Worm (Caenorhabditis elegans) whole organism, L1 larva: ENCODE measurements around the gene ZK1236.1.

Experiments
- C04F5.9 ChIP-seq: sonication (generic microtip); optimal IDR thresholded peaks from 2 replicates; lab custom pipeline; 2016; ENCODE audit warnings: missing genetic modification characterization, missing compliant biosample characterization
- F16B12.6 ChIP-seq: fragments of 150-350 bp; optimal IDR thresholded peaks from 2 replicates; lab custom pipeline; 2014; ENCODE audit warnings: missing biosample characterization, missing genetic modification characterization
- alr-1 ChIP-seq: fragments of 200-800 bp; sonication (Bioruptor generic); optimal IDR thresholded peaks from 2 replicates; lab custom pipeline; 2018; ENCODE audit warnings: borderline replicate concordance, mild to moderate bottlenecking, missing genetic modification characterization, missing compliant biosample characterization
- ama-1 ChIP-seq: fragments of 150-350 bp; optimal IDR thresholded peaks from 2 replicates; lab custom pipeline; 2014
- blmp-1 ChIP-seq: fragments of 150-350 bp; optimal IDR thresholded peaks from 2 replicates; lab custom pipeline; 2014; ENCODE audit warnings: missing biosample characterization, missing genetic modification characterization
- ceh-63 ChIP-seq: fragments of 200-800 bp; sonication (Bioruptor generic); optimal IDR thresholded peaks from 2 replicates; lab custom pipeline; 2018; ENCODE audit warnings: mild to moderate bottlenecking, missing genetic modification characterization, missing compliant biosample characterization
- ceh-90 ChIP-seq: sonication (generic microtip); optimal IDR thresholded peaks from 2 replicates; lab custom pipeline; 2016; ENCODE audit warnings: missing genetic modification characterization, missing compliant biosample characterization
- ces-1 ChIP-seq: fragments of 150-350 bp; optimal IDR thresholded peaks from 2 replicates; lab custom pipeline; 2014; ENCODE audit warnings: missing biosample characterization, missing genetic modification reagents, missing genetic modification characterization
- dsc-1 ChIP-seq: sonication (generic microtip); optimal IDR thresholded peaks from 2 replicates; lab custom pipeline; 2016; ENCODE audit warnings: mild to moderate bottlenecking, missing genetic modification characterization, missing compliant biosample characterization
- elt-2 ChIP-seq: sonication (generic microtip); optimal IDR thresholded peaks from 2 replicates; lab custom pipeline; 2016; ENCODE audit warnings: missing genetic modification characterization, mild to moderate bottlenecking, inconsistent platforms, missing compliant biosample characterization, missing genetic modification reagents
- elt-3 ChIP-seq, 6 experiments: fragments of 150-350 bp in 1 of 6; sonication (generic microtip); optimal IDR thresholded peaks; 2 replicates each; lab custom pipeline; 2017 to 2018; ENCODE audit warnings: missing biosample characterization in 6 of 6, missing genetic modification characterization in 6 of 6, inconsistent platforms in 1 of 6
- ets-5 ChIP-seq: fragments of 200-800 bp; sonication (Bioruptor generic); IDR thresholded peaks from 2 replicates; pipeline ENCODE4 v1.3.6; 2022; ENCODE audit warnings: missing genetic modification characterization, missing compliant biosample characterization
- fkh-4 ChIP-seq: sonication (generic microtip); optimal IDR thresholded peaks from 2 replicates; lab custom pipeline; 2016; ENCODE audit warnings: missing compliant biosample characterization, missing genetic modification characterization, borderline replicate concordance
- fkh-8 ChIP-seq: sonication (generic microtip); optimal IDR thresholded peaks from 2 replicates; lab custom pipeline; 2016; ENCODE audit warnings: mild to moderate bottlenecking, missing genetic modification characterization, missing compliant biosample characterization
- grh-1 ChIP-seq: fragments of 200-800 bp; sonication (Bioruptor generic); IDR thresholded peaks from 2 replicates; pipeline ENCODE4 v1.3.6; 2022; ENCODE audit warnings: missing genetic modification reagents, missing genetic modification characterization, missing compliant biosample characterization
- hlh-17 ChIP-seq: fragments of 200-800 bp; sonication (Bioruptor generic); optimal IDR thresholded peaks from 2 replicates; lab custom pipeline; 2018; ENCODE audit warnings: missing genetic modification characterization, mild to moderate bottlenecking, missing compliant biosample characterization, moderate library complexity, borderline replicate concordance
- hlh-4 ChIP-seq: sonication (generic microtip); optimal IDR thresholded peaks from 2 replicates; lab custom pipeline; 2016; ENCODE audit warnings: mild to moderate bottlenecking, missing genetic modification characterization, missing compliant biosample characterization
- irx-1 ChIP-seq: sonication (generic microtip); optimal IDR thresholded peaks from 2 replicates; lab custom pipeline; 2016; ENCODE audit warnings: missing genetic modification characterization, missing compliant biosample characterization
- jun-1 ChIP-seq: fragments of 150-350 bp; optimal IDR thresholded peaks from 2 replicates; lab custom pipeline; 2014; ENCODE audit warnings: missing biosample characterization, missing genetic modification reagents, missing genetic modification characterization
- lin-13 ChIP-seq: fragments of 150-350 bp; optimal IDR thresholded peaks from 2 replicates; lab custom pipeline; 2014; ENCODE audit warnings: missing biosample characterization, missing genetic modification reagents, missing genetic modification characterization
- lin-14 ChIP-seq: fragments of 200-800 bp; sonication (Bioruptor generic); optimal IDR thresholded peaks from 2 replicates; lab custom pipeline; 2018; ENCODE audit warnings: mild to moderate bottlenecking, missing genetic modification characterization, moderate library complexity, missing compliant biosample characterization
- lin-15B ChIP-seq: fragments of 150-350 bp; sonication (generic microtip); optimal IDR thresholded peaks from 3 replicates; lab custom pipeline; 2014; ENCODE audit warnings: missing biosample characterization, missing genetic modification characterization
- lin-35 ChIP-seq, 2 experiments: fragments of 150-350 bp; optimal IDR thresholded peaks; 2 replicates each; lab custom pipeline; 2014; ENCODE audit warnings: missing biosample characterization in 2 of 2, missing genetic modification characterization in 2 of 2, missing genetic modification reagents in 2 of 2
- lsy-2 ChIP-seq, 2 experiments: fragments of 150-350 bp; optimal IDR thresholded peaks; 2 replicates each; lab custom pipeline; 2014; ENCODE audit warnings: missing biosample characterization in 2 of 2, missing genetic modification characterization in 2 of 2
- mab-9 ChIP-seq: fragments of 200-800 bp; sonication (Bioruptor generic); IDR thresholded peaks from 2 replicates; pipeline ENCODE4 v1.3.6; 2022; ENCODE audit warnings: missing genetic modification reagents, missing genetic modification characterization, missing compliant biosample characterization
- nhr-12 ChIP-seq: sonication (generic microtip); optimal IDR thresholded peaks from 2 replicates; lab custom pipeline; 2017; ENCODE audit warnings: missing biosample characterization, missing genetic modification characterization
- nhr-19 ChIP-seq: fragments of 200-800 bp; sonication (Bioruptor generic); conservative IDR thresholded peaks from 2 replicates; pipeline ENCODE4 v1.3.6; 2022; ENCODE audit warnings: missing genetic modification characterization, missing compliant biosample characterization
- nhr-20 ChIP-seq: sonication (generic microtip); optimal IDR thresholded peaks from 2 replicates; lab custom pipeline; 2016; ENCODE audit warnings: mild to moderate bottlenecking, missing genetic modification characterization, missing compliant biosample characterization
- nhr-237 ChIP-seq: fragments of 150-350 bp; optimal IDR thresholded peaks from 2 replicates; lab custom pipeline; 2014; ENCODE audit warnings: missing biosample characterization, missing genetic modification characterization
- nhr-47 ChIP-seq: sonication (generic microtip); optimal IDR thresholded peaks from 2 replicates; lab custom pipeline; 2016; ENCODE audit warnings: mild to moderate bottlenecking, missing genetic modification characterization, moderate library complexity, missing compliant biosample characterization
- nhr-76 ChIP-seq: sonication (generic microtip); optimal IDR thresholded peaks from 2 replicates; lab custom pipeline; 2017; ENCODE audit warnings: missing biosample characterization, missing genetic modification characterization
- nhr-84 ChIP-seq: sonication (generic microtip); optimal IDR thresholded peaks from 2 replicates; lab custom pipeline; 2017; ENCODE audit warnings: missing biosample characterization, missing genetic modification characterization
- nhr-85 ChIP-seq: sonication (generic microtip); peaks from one replicate; lab custom pipeline; 2016; ENCODE audit warnings: missing genetic modification characterization, inconsistent platforms, missing compliant biosample characterization
- nhr-90 ChIP-seq: sonication (generic microtip); optimal IDR thresholded peaks from 2 replicates; lab custom pipeline; 2016; ENCODE audit warnings: mild to moderate bottlenecking, missing genetic modification characterization, missing compliant biosample characterization; ENCODE audit not compliant: poor library complexity
- pag-3 ChIP-seq: sonication (generic microtip); optimal IDR thresholded peaks from 2 replicates; lab custom pipeline; 2017; ENCODE audit warnings: missing genetic modification characterization, mild to moderate bottlenecking, missing compliant biosample characterization, antibody characterized with exemption, borderline replicate concordance; ENCODE audit not compliant: insufficient read depth
- pqm-1 ChIP-seq: sonication (generic microtip); optimal IDR thresholded peaks from 3 replicates; lab custom pipeline; 2017; ENCODE audit warnings: missing biosample characterization, missing genetic modification characterization
- snpc-4 ChIP-seq: fragments of 150-350 bp; optimal IDR thresholded peaks from 2 replicates; lab custom pipeline; 2014; ENCODE audit warnings: missing biosample characterization, missing genetic modification characterization
- snu-23 ChIP-seq: sonication (generic microtip); optimal IDR thresholded peaks from 2 replicates; lab custom pipeline; 2016; ENCODE audit warnings: missing genetic modification characterization, missing compliant biosample characterization
- sox-4 ChIP-seq: sonication (generic microtip); optimal IDR thresholded peaks from 2 replicates; lab custom pipeline; 2016; ENCODE audit warnings: missing genetic modification characterization, missing compliant biosample characterization
- sptf-1 ChIP-seq: fragments of 150-350 bp; optimal IDR thresholded peaks from 2 replicates; lab custom pipeline; 2014; ENCODE audit warnings: missing biosample characterization, missing genetic modification characterization
- sup-37 ChIP-seq: fragments of 200-800 bp; sonication (Bioruptor generic); optimal IDR thresholded peaks from 2 replicates; lab custom pipeline; 2018; ENCODE audit warnings: mild to moderate bottlenecking, missing genetic modification characterization, missing compliant biosample characterization
- swsn-7 ChIP-seq: sonication (generic microtip); optimal IDR thresholded peaks from 2 replicates; lab custom pipeline; 2016; ENCODE audit warnings: missing genetic modification characterization, missing compliant biosample characterization
- tbx-2 ChIP-seq: sonication (generic microtip); optimal IDR thresholded peaks from 2 replicates; lab custom pipeline; 2016; ENCODE audit warnings: missing genetic modification characterization, missing compliant biosample characterization
- unc-130 ChIP-seq: fragments of 150-350 bp; optimal IDR thresholded peaks from 2 replicates; lab custom pipeline; 2017; ENCODE audit warnings: missing biosample characterization, missing genetic modification characterization, inconsistent platforms
- unc-30 ChIP-seq: sonication (generic microtip); optimal IDR thresholded peaks from 2 replicates; lab custom pipeline; 2017; ENCODE audit warnings: missing biosample characterization, missing genetic modification characterization
- unc-86 ChIP-seq: sonication (generic microtip); optimal IDR thresholded peaks from 2 replicates; lab custom pipeline; 2016; ENCODE audit warnings: missing genetic modification characterization, missing compliant biosample characterization
- xbp-1 ChIP-seq: sonication (generic microtip); optimal IDR thresholded peaks from 2 replicates; lab custom pipeline; 2016; ENCODE audit warnings: missing genetic modification characterization, missing compliant biosample characterization
- zip-4 ChIP-seq: fragments of 200-800 bp; sonication (Bioruptor generic); optimal IDR thresholded peaks from 2 replicates; lab custom pipeline; 2018; ENCODE audit warnings: mild to moderate bottlenecking, missing genetic modification characterization, moderate library complexity, missing compliant biosample characterization
- ztf-11 ChIP-seq, 2 experiments: sonication (generic microtip); optimal IDR thresholded peaks; 2 replicates each; lab custom pipeline; 2016 to 2017; ENCODE audit warnings: missing genetic modification characterization in 2 of 2, missing biosample characterization in 1 of 2, missing compliant biosample characterization in 1 of 2
- ztf-4 ChIP-seq: fragments of 150-350 bp; optimal IDR thresholded peaks from 2 replicates; lab custom pipeline; 2014; ENCODE audit warnings: missing biosample characterization, missing genetic modification characterization

Gene ZK1236.1

DNA sequence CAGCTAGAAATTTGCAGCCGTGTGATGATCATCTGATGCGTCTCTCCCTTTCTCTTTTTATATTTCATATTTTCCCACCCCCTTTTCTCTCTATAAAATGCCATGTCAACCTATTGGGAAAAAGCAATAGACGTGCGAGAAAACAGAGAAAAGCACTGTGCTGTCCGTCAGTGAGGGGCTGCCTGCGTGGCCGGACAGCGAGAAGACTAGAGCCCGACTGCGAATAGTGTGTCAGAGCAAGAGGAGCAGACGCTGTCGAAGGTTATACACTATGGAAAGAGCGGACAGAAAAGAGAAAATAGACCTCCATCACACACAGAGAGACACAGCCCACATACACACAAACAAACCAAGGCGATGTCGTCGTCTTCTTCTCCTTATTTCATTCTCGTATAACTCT is 4.0 kb upstream of the ZK1236.1 start (continued):
- TF ChIP-seq fkh-8 (tag; lab: Kevin White, UChicago) (peak; percentile 68), alr-1 (tag; lab: Kevin White, UChicago) (no peak), C04F5.9 (tag; lab: Kevin White, UChicago) (peak; percentile 12), dsc-1 (tag; lab: Kevin White, UChicago) (peak; percentile 27), ets-5 (GFP tag; lab: Robert Waterston, UW) (no peak), ztf-11 (tag; optimal IDR thresholded peaks at IDR 0.05; lab: Kevin White, UChicago) (peak in 1 of 2 experiments; percentile 48), sox-4 (tag; lab: Kevin White, UChicago) (no peak), nhr-76 (tag; lab: Kevin White, UChicago) (no peak), nhr-47 (tag; lab: Kevin White, UChicago) (peak; percentile 72), nhr-90 (peak; percentile 41), pqm-1 (tag; lab: Kevin White, UChicago) (no peak), nhr-85 (tag; lab: Kevin White, UChicago) (peak; percentile 60), fkh-4 (tag; lab: Kevin White, UChicago) (no peak), sptf-1 (tag; lab: Kevin White, UChicago) (no peak), lin-15B (tag; lab: Kevin White, UChicago) (no peak), ceh-63 (GFP tag; lab: Kevin White, UChicago) (no peak), lsy-2 (tag; optimal IDR thresholded peaks at IDR 0.05; lab: Kevin White, UChicago) (peak; percentile 49 to 86), unc-30 (tag; lab: Kevin White, UChicago) (no peak), nhr-19 (GFP tag; lab: Robert Waterston, UW) (peak; percentile 48), xbp-1 (tag; lab: Kevin White, UChicago) (peak; percentile 62), elt-2 (peak; percentile 43), swsn-7 (tag; lab: Kevin White, UChicago) (peak; percentile 62), zip-4 (no peak), tbx-2 (tag; lab: Kevin White, UChicago) (peak; percentile 70), nhr-84 (tag; lab: Kevin White, UChicago) (no peak), unc-130 (tag; lab: Kevin White, UChicago) (no peak), nhr-237 (tag; lab: Kevin White, UChicago) (no peak), hlh-4 (no peak), elt-3 (tag; optimal IDR thresholded peaks at IDR 0.05; lab: Kevin White, UChicago) (peak in 2 of 6 experiments; percentile 12 to 18), snpc-4 (tag; lab: Kevin White, UChicago) (peak; percentile 10), snu-23 (GFP tag; lab: Kevin White, UChicago) (peak; percentile 89)

DNA sequence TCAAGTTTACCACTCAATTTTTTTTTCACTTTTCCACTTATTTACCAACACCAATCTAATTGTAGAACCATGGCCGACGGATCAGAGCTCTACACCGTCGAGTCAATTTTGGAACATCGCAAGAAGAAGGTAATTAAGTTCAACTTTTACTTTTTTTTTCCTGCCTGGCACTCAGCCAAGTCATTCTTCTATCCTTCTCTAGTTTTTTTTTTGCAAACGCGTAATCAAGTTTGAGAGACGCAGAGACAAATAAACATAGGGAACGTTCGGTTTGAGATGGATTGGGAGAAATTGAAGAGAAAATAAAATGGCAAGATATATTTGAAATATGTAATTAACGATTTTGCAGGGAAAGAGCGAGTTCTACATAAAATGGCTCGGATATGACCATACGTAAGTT is 2.8 kb upstream of the ZK1236.1 start, which contains the start of gene cec-1:
cec-1 (plus strand) TSS at position 63 of the 400 bp plus-strand sequence.
- TF ChIP-seq xbp-1 (tag; lab: Kevin White, UChicago), result no peak
- no peak for TF ChIP-seq ets-5 (GFP tag; lab: Robert Waterston, UW)
- no peak for TF ChIP-seq sox-4 (tag; lab: Kevin White, UChicago)
- TF ChIP-seq lin-35 (GFP tag; optimal IDR thresholded peaks at IDR 0.05; lab: Kevin White, UChicago), result no peak
- no peak for TF ChIP-seq swsn-7 (tag; lab: Kevin White, UChicago)
- TF ChIP-seq jun-1, result no peak
- TF ChIP-seq F16B12.6 (tag; lab: Kevin White, UChicago), result no peak
- TF ChIP-seq grh-1, result no peak
- TF ChIP-seq sup-37 (GFP tag; lab: Kevin White, UChicago), result no peak
- TF ChIP-seq blmp-1 (tag; lab: Kevin White, UChicago), result peak; percentile 87
- no peak for TF ChIP-seq ceh-90 (tag; lab: Kevin White, UChicago)
- peak; percentile 63 for TF ChIP-seq lin-14 (GFP tag; lab: Kevin White, UChicago)
- peak in 1 of 6 experiments; percentile 7 for TF ChIP-seq elt-3 (tag; optimal IDR thresholded peaks at IDR 0.05; lab: Kevin White, UChicago)
- TF ChIP-seq zip-4, result no peak
- no peak for TF ChIP-seq pag-3 (tag; lab: Kevin White, UChicago)
- no peak for TF ChIP-seq nhr-12 (tag; lab: Kevin White, UChicago)
- TF ChIP-seq mab-9 (GFP tag; lab: Robert Waterston, UW), result no peak
- no peak for TF ChIP-seq unc-86
- TF ChIP-seq hlh-17 (GFP tag; lab: Kevin White, UChicago), result no peak
- no peak for TF ChIP-seq ces-1 (GFP tag; lab: Kevin White, UChicago)
- no peak for TF ChIP-seq nhr-20
- TF ChIP-seq dsc-1 (tag; lab: Kevin White, UChicago), result no peak
- no peak for TF ChIP-seq nhr-84 (tag; lab: Kevin White, UChicago)
- TF ChIP-seq lin-13 (GFP tag; lab: Kevin White, UChicago), result peak; percentile 23
- TF ChIP-seq lin-15B (tag; lab: Kevin White, UChicago), result no peak
- TF ChIP-seq irx-1 (tag; lab: Kevin White, UChicago), result no peak
- no peak for TF ChIP-seq ama-1 (lab: Kevin White, UChicago)
- no peak for TF ChIP-seq nhr-47 (tag; lab: Kevin White, UChicago)
- TF ChIP-seq ztf-4 (tag; lab: Kevin White, UChicago), result no peak
